Worm (Caenorhabditis elegans) whole organism, L4 larva: ENCODE results near the gene ddx-15.

Source experiments
- Y48G9A.11 ChIP-seq: fragments of 200-800 bp; sonication (Bioruptor generic); IDR thresholded peaks from 2 replicates; pipeline ENCODE4 v1.3.6; 2022; ENCODE audit warnings: missing genetic modification reagents, missing genetic modification characterization, missing compliant biosample characterization
- aha-1 ChIP-seq: fragments of 150-350 bp; peaks from one replicate; lab custom pipeline; 2014; ENCODE audit warnings: missing biosample characterization, missing genetic modification characterization
- aly-2 ChIP-seq: sonication (generic microtip); optimal IDR thresholded peaks from 2 replicates; lab custom pipeline; 2018; ENCODE audit warnings: missing biosample characterization, missing genetic modification characterization
- gei-8 ChIP-seq: fragments of 200-800 bp; sonication (Bioruptor generic); optimal IDR thresholded peaks from 2 replicates; lab custom pipeline; 2018; ENCODE audit warnings: mild to moderate bottlenecking, missing genetic modification characterization, missing compliant biosample characterization
- hlh-11 ChIP-seq: fragments of 200-800 bp; sonication (Bioruptor generic); optimal IDR thresholded peaks from 2 replicates; lab custom pipeline; 2018; ENCODE audit warnings: mild to moderate bottlenecking, missing genetic modification characterization, missing compliant biosample characterization
- nhr-237 ChIP-seq: sonication (generic microtip); optimal IDR thresholded peaks from 2 replicates; lab custom pipeline; 2017; ENCODE audit warnings: missing biosample characterization, missing genetic modification characterization
- skn-1 ChIP-seq: fragments of 150-350 bp; optimal IDR thresholded peaks from 2 replicates; lab custom pipeline; 2014; ENCODE audit warnings: missing biosample characterization, missing genetic modification characterization

The ddx-15 gene

ce11 chrIII:5543727-5544345, 47.7 kb downstream of the ddx-15 start, which contains the start of gene D1044.1:
TSS of gene D1044.1 (plus strand) at chrIII:5544295.
- TF ChIP-seq nhr-237 (tag; lab: Kevin White, UChicago) (no peak), Y48G9A.11 (0 out of 2 replicates have a peak, but pooled peaks have one; percentile 51)
- TF ChIP-seq, all 104 proteins: peak for 1

ce11 chrIII:5543050-5543449, 48.5 kb downstream of the ddx-15 start, which contains the start of gene D1044.6:
TSS of gene D1044.6 (minus strand) at chrIII:5543177.
- no peak for TF ChIP-seq aly-2
- TF ChIP-seq, all 104 proteins: peak for 0

- TF ChIP-seq hlh-11 (tag; lab: Kevin White, UChicago) (peak; percentile 10), aha-1 (tag; lab: Kevin White, UChicago) (peak; percentile 11), gei-8 (GFP tag; lab: Kevin White, UChicago) (peak; percentile 32), skn-1 (tag; lab: Kevin White, UChicago) (no peak)
Measured at ce11 chrIII:5541777-5542176, 49.7 kb downstream of the ddx-15 start.
